Worm (Caenorhabditis elegans): Measurements from ENCODE around the gene thoc-2.

Gene thoc-2

DNA sequence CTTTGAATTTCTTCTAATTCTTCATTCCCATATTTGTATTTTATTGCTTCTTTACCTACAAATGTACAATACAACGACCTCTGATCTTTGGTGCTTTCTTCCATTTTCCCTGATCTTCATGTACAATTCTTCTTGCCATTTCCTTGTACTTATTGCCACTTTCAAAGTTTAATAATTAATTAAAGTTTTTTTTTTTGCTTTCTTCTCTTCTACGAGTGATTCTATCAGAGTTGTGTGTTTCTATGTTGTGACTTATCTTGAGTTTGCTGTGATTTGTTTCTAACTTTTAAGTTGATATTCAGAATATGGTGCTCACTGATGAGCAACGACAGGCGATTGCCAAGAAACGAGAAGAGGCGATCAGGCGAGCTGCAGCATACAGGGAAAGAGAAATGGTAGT lies 22.8 kb downstream of the thoc-2 start, which contains the start of gene smrc-1:
smrc-1 (plus strand) TSS at position 301 of the 400 bp plus-strand sequence.
- TF ChIP-seq unc-62 (GFP tag; optimal IDR thresholded peaks at IDR 0.05): no peak

DNA sequence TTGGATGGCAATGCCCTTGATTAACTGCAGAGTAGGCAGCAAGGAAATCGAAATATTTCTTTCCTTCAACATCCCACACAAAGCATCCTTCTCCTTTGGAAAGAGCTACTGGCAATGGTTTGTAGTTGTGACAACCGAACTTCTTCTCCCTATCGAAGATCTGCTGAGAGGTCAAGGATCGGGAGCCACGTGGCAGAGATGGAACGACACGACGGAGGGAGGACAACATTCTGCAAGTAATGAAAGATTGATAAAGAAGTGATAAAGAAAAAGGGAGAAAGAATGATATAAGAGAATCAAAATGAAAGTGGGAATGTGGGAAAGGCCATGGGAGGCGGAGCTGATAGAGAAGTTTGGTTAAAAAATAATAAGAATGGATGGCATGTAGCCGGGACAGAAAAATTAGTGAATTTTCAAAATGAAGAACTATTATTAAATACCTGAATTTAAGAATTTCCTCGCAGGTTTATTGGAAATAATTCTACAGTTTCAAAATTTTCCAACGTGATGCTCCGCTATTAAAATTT lies 27.9 kb downstream of the thoc-2 start, which contains the start of gene oatr-1:
oatr-1 (minus strand) TSS at position 477 of the 527 bp plus-strand sequence.
- TF ChIP-seq unc-62 (GFP tag; optimal IDR thresholded peaks at IDR 0.05): no peak

DNA sequence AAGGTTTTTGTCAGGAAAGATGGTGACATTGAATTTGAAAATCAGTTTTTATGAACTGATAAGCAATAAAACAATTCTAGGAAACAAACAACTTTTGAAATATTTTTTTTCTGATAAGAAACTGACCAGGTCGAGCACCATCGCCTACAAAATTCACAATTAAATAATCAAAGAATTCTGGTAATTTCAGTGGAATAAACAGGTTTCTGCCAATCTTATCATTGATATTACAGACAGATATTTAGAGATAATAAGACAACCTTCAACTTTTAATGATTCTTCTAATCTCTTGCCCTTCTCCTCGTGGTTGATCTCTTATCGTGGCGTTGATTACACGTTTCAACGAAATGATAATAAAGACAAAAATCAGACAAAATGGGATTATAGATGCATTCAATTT lies 28.5 kb downstream of the thoc-2 start:
- TF ChIP-seq unc-62 (GFP tag; optimal IDR thresholded peaks at IDR 0.05): no peak

DNA sequence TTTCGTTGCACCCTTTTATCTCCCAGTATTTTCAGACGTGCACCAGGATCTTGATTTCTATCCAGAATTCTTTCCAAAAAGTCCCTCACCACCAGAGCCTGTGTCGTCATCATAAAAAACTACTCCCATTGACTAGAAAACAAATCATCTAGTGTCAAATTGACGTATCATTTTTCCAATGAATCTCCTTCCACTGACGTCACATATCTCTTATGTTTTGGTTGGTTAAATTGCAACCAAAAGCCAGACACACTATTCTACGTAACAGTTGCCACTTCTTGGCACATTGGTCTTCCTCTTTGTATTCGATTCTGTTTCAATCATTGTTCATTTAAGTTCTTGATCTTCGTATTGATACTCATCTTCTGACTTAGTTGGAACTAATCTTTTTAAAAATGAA lies 30.3 kb downstream of the thoc-2 start:
- no peak for TF ChIP-seq unc-62 (GFP tag; optimal IDR thresholded peaks at IDR 0.05)

DNA sequence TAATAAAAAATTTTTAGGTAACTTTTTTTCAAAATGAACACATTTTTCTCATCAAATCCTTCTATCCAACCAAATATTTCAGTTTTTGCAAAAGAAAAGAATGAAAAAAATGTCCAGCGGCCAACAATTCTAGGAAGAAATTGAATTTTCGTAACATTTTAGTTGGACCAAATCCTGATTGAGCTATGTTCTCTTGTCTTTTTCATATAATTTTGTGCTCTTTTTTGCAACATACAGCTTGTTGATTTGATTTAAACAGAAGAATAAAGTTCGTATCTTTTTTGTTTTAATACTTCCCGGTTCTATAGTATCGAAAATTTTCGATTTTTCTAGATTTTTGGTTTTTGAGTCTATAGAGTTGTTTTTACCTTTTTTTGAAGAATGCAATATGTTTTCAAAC lies 31.6 kb downstream of the thoc-2 start:
- TF ChIP-seq unc-62 (GFP tag; optimal IDR thresholded peaks at IDR 0.05): no peak

DNA sequence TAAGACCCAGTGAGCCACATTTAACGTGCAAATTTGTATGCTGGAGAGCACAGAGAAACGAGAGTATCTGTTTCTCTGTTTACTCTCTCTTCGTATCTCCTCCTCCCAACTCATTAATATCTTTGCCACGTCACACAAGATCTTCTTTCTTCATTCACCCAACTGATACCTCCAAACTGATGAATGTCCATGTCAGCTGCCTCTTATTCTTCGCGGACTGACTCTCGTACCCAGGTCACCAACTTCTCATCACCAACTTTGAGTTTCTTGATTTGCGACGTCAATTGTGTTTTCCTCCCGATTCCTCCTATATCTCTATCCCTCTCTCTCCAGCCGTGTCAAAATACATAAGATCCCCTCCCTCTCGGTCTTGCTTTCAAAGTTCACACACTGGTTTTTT lies 34.5 kb downstream of the thoc-2 start:
- no peak for TF ChIP-seq unc-62 (GFP tag; optimal IDR thresholded peaks at IDR 0.05)

DNA sequence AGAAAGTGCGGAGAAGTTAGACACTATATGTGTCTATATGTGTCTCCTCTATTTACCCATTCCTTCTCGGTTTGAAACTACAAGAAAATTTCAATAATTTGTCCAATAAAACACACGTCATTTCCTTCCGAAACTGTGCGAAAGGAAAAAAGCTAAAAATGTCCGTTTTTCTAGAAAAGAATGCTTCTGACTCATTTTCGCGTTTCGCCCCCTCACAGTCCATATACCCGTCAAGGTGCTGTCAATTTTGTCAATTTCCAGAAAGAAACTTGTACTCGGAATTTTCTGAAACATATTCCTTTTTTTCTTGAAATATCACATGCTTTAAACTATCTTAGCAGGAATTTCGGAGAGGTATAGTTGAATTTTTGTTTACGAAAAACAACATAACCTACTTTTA lies 35.0 kb downstream of the thoc-2 start:
- no peak for TF ChIP-seq unc-62 (GFP tag; optimal IDR thresholded peaks at IDR 0.05)

DNA sequence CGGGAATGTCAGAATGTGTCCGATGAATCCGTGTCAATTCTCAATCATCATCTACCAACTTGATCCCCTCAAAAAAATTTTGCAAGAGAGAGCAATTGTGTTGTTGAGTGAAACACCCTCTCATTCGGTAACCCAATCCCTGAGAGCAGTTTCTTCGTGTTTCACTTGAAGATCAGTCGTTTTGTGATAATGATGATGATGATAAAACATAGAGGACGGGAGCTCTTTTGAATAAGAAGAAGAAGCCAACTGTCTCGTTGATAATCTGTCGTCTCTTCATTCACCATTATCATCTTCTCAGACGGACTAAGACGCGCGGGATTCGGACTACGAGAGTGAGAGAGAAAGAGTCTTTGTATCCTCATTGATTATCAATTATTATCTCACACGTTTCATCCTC lies 37.3 kb downstream of the thoc-2 start:
- TF ChIP-seq unc-62 (GFP tag; optimal IDR thresholded peaks at IDR 0.05): no peak

DNA sequence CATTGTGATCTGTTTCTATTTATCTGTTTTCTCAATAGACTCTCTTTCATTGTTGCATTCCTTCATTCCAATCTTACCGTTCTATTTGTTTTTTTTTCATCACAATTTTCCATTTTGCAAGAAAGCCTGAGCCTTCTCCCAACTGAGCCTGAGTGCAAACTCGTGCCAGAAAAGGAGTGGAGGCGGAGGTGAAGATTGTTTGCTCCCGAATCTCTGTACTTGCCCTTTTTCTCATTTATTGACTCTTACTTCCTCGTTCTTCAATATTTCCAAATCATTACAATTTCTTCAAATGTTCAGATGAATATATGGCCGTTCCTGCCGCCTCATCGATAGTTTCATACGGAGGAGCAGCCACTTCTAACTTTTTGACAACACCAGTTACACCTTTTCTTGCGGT lies 39.0 kb downstream of the thoc-2 start, which contains the start of gene let-756:
let-756 (plus strand) TSS at position 301 of the 400 bp plus-strand sequence.
- TF ChIP-seq unc-62 (GFP tag; optimal IDR thresholded peaks at IDR 0.05): no peak

DNA sequence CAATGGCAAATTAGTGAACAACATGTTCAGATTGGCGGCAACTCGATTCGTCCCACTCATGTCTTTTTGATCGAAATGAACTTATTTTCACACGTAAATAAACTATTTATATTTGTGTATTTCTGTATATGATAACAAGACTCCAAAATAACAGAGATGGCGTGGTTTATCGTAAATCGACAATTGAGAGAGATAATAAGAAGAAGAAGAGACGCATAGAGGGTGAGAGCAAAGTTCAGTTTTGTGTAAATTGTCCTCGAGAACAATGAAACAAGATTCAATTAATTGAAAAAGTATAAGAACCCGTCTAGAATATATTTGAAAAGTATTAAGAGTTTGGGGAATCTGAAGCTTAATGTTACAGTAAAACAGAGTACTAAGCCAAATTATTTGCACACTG lies 43.6 kb downstream of the thoc-2 start:
- no peak for TF ChIP-seq unc-62 (GFP tag; optimal IDR thresholded peaks at IDR 0.05)

DNA sequence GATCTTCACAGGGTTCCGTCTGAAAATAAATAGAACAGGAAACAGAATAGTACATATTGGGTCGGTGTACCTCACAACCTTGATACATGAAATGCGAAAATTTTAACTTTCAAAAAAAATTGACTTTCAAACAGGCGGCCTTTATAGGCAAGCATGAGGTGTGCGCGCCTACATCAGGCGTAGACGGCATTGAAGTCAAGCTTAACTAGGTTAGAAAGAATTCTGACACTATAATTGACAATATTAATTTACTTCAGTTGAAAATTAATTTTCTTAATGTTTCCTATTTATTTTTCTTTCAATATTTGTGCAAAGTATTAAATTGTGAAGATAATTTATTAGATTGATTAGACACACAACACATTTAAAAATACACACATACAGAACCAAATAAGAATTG lies 44.1 kb downstream of the thoc-2 start, which contains the start of gene C05D11.5:
C05D11.5 (minus strand) TSS at position 101 of the 400 bp plus-strand sequence.
- no peak for TF ChIP-seq unc-62 (GFP tag; optimal IDR thresholded peaks at IDR 0.05)

DNA sequence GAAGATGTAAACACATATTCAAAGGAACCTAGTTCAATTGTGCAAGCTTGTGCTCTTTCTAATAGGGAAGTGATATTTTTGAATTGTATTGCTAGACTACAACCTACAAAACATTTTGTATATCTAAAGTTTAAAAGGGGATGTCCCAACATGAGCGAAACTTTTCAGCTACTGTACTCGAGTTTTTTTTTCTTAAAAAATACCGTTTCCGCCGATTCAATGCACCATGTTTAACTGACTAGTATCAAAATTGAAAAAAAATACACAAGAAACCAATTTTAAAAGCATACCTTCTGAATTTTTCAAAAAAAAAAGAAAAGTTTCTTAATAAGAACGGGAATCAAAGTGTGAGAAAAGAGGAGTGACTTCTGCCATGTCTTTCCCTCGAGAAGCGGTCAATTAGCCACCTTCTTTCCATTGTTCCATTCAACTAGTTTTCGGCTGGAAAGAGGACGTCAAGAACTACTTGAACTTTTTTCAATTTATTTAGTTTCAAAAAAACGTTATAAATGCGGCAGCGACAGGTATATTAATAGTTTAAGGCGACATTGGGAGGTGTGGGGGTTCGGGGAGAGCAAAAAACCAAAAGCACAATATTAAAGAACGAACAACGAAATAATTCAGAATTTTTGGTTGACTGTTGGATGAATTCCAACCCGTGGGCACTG lies 47.6 kb downstream of the thoc-2 start, which contains the start of gene nas-4:
nas-4 (minus strand) TSS at position 351 of the 668 bp plus-strand sequence.
- no peak for TF ChIP-seq unc-62 (GFP tag; optimal IDR thresholded peaks at IDR 0.05)

DNA sequence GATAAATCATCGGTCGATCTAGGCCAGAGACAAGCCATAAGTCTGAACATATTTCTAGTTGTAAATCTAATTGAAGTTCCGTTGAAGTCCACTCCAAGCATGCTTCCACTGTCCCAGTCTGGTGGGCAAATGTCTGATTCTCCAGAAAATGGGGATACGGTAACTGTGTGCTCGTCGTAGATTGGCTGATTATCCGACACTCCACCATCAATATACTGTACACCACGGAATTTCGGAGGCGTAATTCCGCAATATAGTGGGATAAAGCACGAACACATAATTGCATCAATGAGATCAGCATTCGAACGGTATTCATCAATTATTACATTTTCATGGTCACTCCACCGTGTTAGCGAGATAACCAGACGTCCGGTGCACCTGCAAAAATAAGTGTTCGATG lies 50.4 kb downstream of the thoc-2 start:
- no peak for TF ChIP-seq unc-62 (GFP tag; optimal IDR thresholded peaks at IDR 0.05)

DNA sequence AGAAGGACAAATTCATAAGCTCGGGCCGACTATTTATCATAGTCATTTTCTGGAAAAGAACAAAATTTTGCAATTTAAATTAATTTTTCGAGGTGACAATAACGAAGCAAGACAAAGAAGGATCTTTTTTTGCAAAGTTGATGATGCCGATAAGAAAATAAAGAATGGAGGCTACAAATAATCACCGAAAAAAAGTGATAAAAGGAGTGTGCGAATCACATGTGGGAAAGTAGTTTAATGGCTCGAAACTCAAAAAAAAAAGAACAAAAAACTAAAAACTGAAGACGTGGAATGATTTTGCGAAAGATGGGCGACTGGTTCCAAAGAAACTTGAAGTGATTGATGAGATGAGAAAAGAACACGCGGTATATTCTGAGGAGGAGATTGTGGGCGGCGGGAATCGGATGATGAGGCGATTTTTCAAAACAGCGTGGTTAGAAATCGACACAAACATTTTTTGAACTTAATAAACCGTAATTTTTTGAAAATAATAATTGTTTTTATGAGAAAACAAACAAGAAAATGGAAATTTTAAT lies 51.6 kb downstream of the thoc-2 start, which contains the start of gene atgl-1:
atgl-1 (minus strand) TSS at position 51 of the 536 bp plus-strand sequence.
- no peak for TF ChIP-seq unc-62 (GFP tag; optimal IDR thresholded peaks at IDR 0.05)

DNA sequence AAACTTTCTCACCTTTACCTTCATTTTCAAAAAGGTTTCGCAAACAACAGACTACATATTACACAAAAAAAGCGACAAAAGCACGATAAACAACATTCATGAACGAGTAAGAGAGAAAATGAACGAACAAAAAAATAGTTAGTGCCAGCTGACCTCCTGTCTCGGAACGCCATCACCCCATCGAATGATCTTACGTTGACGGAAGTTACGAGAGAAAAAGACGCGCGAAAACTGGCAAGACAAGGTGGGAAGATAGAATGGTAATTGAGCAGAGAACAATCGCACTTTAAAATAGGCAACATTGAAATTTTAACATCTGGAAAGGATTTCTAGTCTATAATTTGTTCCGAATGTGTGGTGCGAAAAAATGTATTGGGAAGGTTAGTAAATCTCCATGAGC lies 52.4 kb downstream of the thoc-2 start:
- TF ChIP-seq unc-62 (GFP tag; optimal IDR thresholded peaks at IDR 0.05): no peak

DNA sequence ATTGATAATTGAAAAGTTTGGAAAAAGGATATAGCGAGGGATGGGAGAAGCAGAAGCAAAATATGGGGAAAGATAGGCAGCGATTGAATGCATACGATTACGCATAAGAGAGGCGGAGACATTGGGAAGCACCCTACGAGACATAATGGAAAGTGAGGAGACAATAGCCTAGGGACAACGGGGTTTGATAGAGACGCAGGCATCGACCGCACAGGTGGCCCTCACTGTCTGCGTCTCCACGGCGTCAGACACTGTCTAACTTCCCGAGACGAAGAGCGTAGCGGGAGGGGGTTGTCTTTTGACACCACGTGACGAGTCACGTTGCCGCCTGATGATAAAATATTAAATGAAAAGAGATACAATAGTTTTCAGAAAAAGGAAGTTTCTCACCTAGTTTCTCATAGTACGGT lies 53.2 kb downstream of the thoc-2 start:
- no peak for TF ChIP-seq unc-62 (GFP tag; optimal IDR thresholded peaks at IDR 0.05)

DNA sequence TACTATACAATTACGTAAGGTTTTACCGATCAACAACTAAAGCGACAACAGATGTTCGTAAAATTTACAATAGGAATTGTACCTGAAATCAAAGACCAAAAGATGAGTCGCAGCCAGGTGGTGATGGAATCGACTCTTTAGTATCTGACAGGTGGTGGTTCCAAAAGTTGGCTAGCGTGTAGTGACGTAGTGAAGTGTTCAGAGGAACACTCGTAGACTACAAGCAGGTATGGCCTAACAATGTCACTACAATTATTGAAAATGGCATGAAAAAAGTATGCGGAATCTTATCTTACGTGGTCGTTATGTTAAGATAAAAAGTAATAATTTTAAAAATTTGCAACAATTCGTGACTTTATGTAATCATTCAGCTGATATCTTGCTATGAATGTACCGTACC lies 53.6 kb downstream of the thoc-2 start:
- TF ChIP-seq unc-62 (GFP tag; optimal IDR thresholded peaks at IDR 0.05): no peak

Data from whole organism, dauer.